Worm (Caenorhabditis elegans): Measurements from ENCODE around the gene clc-23.

DNA sequence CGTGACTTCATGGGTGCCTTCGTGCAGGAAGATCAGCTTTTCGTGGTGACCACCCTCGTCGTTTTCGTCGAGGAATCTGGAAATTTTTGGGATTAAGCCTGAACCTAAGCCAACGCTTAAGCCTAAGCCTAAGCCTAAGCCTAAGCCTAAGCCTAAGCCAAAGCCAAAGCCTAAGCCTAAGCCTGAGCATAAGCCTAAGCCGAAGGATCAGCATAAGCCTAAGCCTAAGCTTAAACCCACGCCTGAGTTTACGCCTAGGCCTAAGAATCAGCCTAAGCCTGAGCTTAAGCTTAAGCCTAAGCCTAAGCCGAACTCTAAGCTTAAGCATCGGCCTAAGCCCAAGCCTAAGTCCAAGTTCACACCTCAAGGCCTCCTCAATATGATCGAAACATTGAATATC, 31.5 kb downstream of the clc-23 start:
- TF ChIP-seq fos-1 (tag; optimal IDR thresholded peaks at IDR 0.05) (no peak), nhr-77 (tag; optimal IDR thresholded peaks at IDR 0.05) (no peak), nhr-12 (tag; optimal IDR thresholded peaks at IDR 0.05) (no peak), ztf-4 (tag; optimal IDR thresholded peaks at IDR 0.05) (no peak), nhr-10 (tag; optimal IDR thresholded peaks at IDR 0.05) (no peak), egl-27 (tag; optimal IDR thresholded peaks at IDR 0.05) (no peak), ceh-16 (tag; optimal IDR thresholded peaks at IDR 0.05) (no peak), unc-62 (GFP tag; optimal IDR thresholded peaks at IDR 0.05) (no peak), mab-5 (tag; optimal IDR thresholded peaks at IDR 0.05) (no peak)

All from whole organism, L2 larva.